Fruit fly (Drosophila melanogaster) whole organism, embryonic: ENCODE data around the gene yrt.

Source experiments
- CG17612 ChIP-seq: fragments of 200-800 bp; sonication (Bioruptor generic); IDR thresholded peaks from 2 replicates; pipeline ENCODE4 v1.3.6; 2022; ENCODE audit warnings: missing biosample characterization, missing genetic modification characterization
- CG4730 ChIP-seq: fragments of 200-800 bp; sonication (Bioruptor generic); IDR thresholded peaks from 2 replicates; pipeline ENCODE4 v1.3.6; 2022; ENCODE audit warnings: missing biosample characterization, missing genetic modification characterization
- CG7839 ChIP-seq: fragments of 200-800 bp; sonication (Bioruptor generic); optimal IDR thresholded peaks from 3 replicates; lab custom pipeline; 2018; ENCODE audit warnings: missing biosample characterization, mild to moderate bottlenecking, missing genetic modification characterization, moderate library complexity
- Dip3 ChIP-seq: fragments of 200-800 bp; sonication (Bioruptor generic); optimal IDR thresholded peaks from 3 replicates; lab custom pipeline; 2016; ENCODE audit warnings: missing biosample characterization, missing genetic modification characterization
- Ets65A ChIP-seq: fragments of 200-800 bp; sonication (Bioruptor generic); peaks from one replicate; lab custom pipeline; 2016; ENCODE audit warnings: missing biosample characterization, missing genetic modification characterization
- az2 ChIP-seq: fragments of 200-800 bp; sonication (Bioruptor generic); optimal IDR thresholded peaks from 3 replicates; lab custom pipeline; 2016; ENCODE audit warnings: missing biosample characterization, missing genetic modification characterization
- emc ChIP-seq: fragments of 200-800 bp; sonication (Bioruptor generic); optimal IDR thresholded peaks from 2 replicates; lab custom pipeline; 2016; ENCODE audit warnings: missing biosample characterization, missing genetic modification characterization
- kay ChIP-seq: fragments of 200-800 bp; sonication (Bioruptor generic); optimal IDR thresholded peaks from 2 replicates; lab custom pipeline; 2016; ENCODE audit warnings: missing biosample characterization, missing genetic modification characterization
- oc ChIP-seq: fragments of 200-800 bp; sonication (Bioruptor generic); optimal IDR thresholded peaks from 2 replicates; lab custom pipeline; 2018; ENCODE audit warnings: missing biosample characterization, mild to moderate bottlenecking, missing genetic modification characterization, moderate library complexity
- prd ChIP-seq, 3 experiments: fragments of >200 bp in 2 of 3; fragments of 200-800 bp in 1 of 3; sonication (Bioruptor generic) in 1 of 3; optimal IDR thresholded peaks in 2 of 3; IDR thresholded peaks in 1 of 3; 2 replicates in 2 of 3; 3 replicates in 1 of 3; pipeline versions ENCODE4 v1.3.6 to Lab custom; 2017 to 2022; ENCODE audit warnings: missing biosample characterization in 1 of 3, missing genetic modification characterization in 1 of 3
- rib ChIP-seq: fragments of 200-800 bp; sonication (Bioruptor generic); IDR thresholded peaks from 2 replicates; pipeline ENCODE4 v1.3.6; 2022; ENCODE audit warnings: missing biosample characterization, missing genetic modification characterization
- ssp ChIP-seq: fragments of 200-800 bp; sonication (Bioruptor generic); IDR thresholded peaks from 2 replicates; pipeline ENCODE4 v1.3.6; 2022; ENCODE audit warnings: missing biosample characterization, missing genetic modification characterization

DNA sequence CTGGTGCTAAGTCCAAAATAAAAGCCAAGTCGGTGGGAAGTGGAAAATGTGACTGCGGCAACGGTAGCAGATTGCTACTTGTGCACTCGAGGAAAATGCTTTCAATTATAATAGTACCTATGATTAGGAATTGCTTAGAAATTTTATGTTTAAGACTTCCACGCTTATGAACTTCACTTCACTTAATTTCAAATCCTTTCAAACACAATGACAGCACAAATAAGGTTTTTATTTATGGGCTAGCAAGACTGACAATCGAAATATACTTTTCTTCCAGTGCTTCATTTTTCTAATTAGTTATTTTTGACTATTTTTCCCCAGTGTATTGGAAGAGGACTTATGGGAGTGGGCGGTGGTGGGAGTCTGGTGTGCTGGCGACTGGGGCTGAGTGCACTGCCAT, 13.6 kb upstream of the yrt start:
- TF ChIP-seq oc (tag; lab: Kevin White, UChicago) (peak; percentile 19), az2 (GFP tag; lab: Kevin White, UChicago) (peak; percentile 26), CG4730 (GFP tag; lab: Robert Waterston, UW) (no peak), CG7839 (tag; lab: Kevin White, UChicago) (peak; percentile 54), CG17612 (GFP tag; lab: Robert Waterston, UW) (no peak), Ets65A (GFP tag; lab: Kevin White, UChicago) (no peak), rib (GFP tag; lab: Robert Waterston, UW) (no peak), kay (GFP tag; lab: Kevin White, UChicago) (no peak), emc (GFP tag; lab: Kevin White, UChicago) (no peak), prd (optimal IDR thresholded peaks at IDR 0.05; lab: Kevin White, UChicago) (no peak), prd (GFP tag; IDR thresholded peaks at IDR 0.05; lab: Robert Waterston, UW) (peak; percentile 43; the same call in 1 of the 3 replicates), ssp (GFP tag; lab: Robert Waterston, UW) (no peak), Dip3 (GFP tag; lab: Kevin White, UChicago) (no peak)
